Worm (Caenorhabditis elegans): ENCODE data around the gene K02F3.2.
A peak's percentile ranks its signal among the peaks of the same experiment; 100 is the strongest.

ce11 chrIII:831961-832360, 13.7 kb upstream of the K02F3.2 start, which contains the start of gene ceeh-1:
- TF ChIP-seq ama-1 (optimal IDR thresholded peaks at IDR 0.05) (no peak), elt-3 (tag; optimal IDR thresholded peaks at IDR 0.05) (peak in 1 of 6 experiments; percentile 27), nhr-85 (tag) (peak; percentile 45), efl-3 (GFP tag; optimal IDR thresholded peaks at IDR 0.05) (no peak), C34B4.2 (tag; optimal IDR thresholded peaks at IDR 0.05) (no peak), dpl-1 (GFP tag; optimal IDR thresholded peaks at IDR 0.05) (no peak), jun-1 (tag; optimal IDR thresholded peaks at IDR 0.05) (no peak), snpc-4 (tag; optimal IDR thresholded peaks at IDR 0.05) (no peak), unc-62 (GFP tag; optimal IDR thresholded peaks at IDR 0.05) (no peak), xbp-1 (tag; optimal IDR thresholded peaks at IDR 0.05) (no peak), nhr-47 (tag; optimal IDR thresholded peaks at IDR 0.05) (no peak), sox-4 (tag; optimal IDR thresholded peaks at IDR 0.05) (no peak), blmp-1 (tag; optimal IDR thresholded peaks at IDR 0.05) (no peak)
